Fruit fly (Drosophila melanogaster): Measurements from ENCODE around the gene Srr.

Gene Srr

dm6 chr3R:9365121-9365520 is at the start of gene Srr:
Srr (plus strand) TSS chr3R:9365398.
- TF ChIP-seq Lpt (GFP tag; optimal IDR thresholded peaks at IDR 0.05) (no peak), svp (GFP tag) (peak; percentile 94)

DNA sequence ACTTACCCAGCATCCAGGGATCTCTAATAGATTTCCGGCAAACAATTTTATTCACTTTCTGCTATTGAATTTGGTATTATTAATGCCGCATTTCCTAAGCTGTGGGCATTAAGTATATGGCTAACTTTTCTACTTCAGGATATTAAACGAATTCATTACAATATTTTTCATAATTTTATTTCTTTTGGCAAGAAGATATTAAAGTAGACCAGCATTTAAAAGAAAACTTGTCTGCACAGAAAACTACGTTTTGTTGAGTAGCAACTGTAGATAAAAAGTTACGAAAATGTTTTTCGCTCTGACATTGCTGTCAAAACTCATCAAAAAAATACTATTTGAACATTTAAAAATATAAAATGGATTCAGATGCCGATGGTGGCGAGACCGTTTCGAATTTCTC is 43.7 kb upstream of the Srr start, which contains the start of gene HP1e:
HP1e (plus strand) TSS at position 301 of the 400 bp plus-strand sequence.
- no peak for TF ChIP-seq CG10669 (GFP tag; optimal IDR thresholded peaks at IDR 0.05)
- no peak for TF ChIP-seq CG6276 (GFP tag; optimal IDR thresholded peaks at IDR 0.05)
- TF ChIP-seq Blimp-1 (GFP tag; optimal IDR thresholded peaks at IDR 0.05) = no peak
- no peak for TF ChIP-seq CG8119 (GFP tag; IDR thresholded peaks at IDR 0.05)
- no peak for TF ChIP-seq net (GFP tag; optimal IDR thresholded peaks at IDR 0.05)
- no peak for TF ChIP-seq svp (GFP tag)
- no peak for TF ChIP-seq Eip93F (GFP tag; optimal IDR thresholded peaks at IDR 0.05)
- TF ChIP-seq CG1621 (tag; optimal IDR thresholded peaks at IDR 0.05) = no peak
- no peak for TF ChIP-seq spab (GFP tag; optimal IDR thresholded peaks at IDR 0.05)

dm6 chr3R:9328411-9328810 is 36.8 kb upstream of the Srr start, which contains the start of gene CG8861:
CG8861 (minus strand) TSS chr3R:9328511.
- TF ChIP-seq Eip78C (GFP tag) (no peak), Sox14 (GFP tag; optimal IDR thresholded peaks at IDR 0.05) (no peak), achi (GFP tag; optimal IDR thresholded peaks at IDR 0.05) (no peak), CG10669 (GFP tag; optimal IDR thresholded peaks at IDR 0.05) (no peak), Smox (GFP tag; optimal IDR thresholded peaks at IDR 0.05) (no peak), CG11294 (GFP tag; IDR thresholded peaks at IDR 0.05) (no peak), esn (GFP tag; optimal IDR thresholded peaks at IDR 0.05) (no peak), Ets96B (tag; optimal IDR thresholded peaks at IDR 0.05) (no peak), Met (GFP tag; optimal IDR thresholded peaks at IDR 0.05) (no peak), ss (GFP tag; optimal IDR thresholded peaks at IDR 0.05) (no peak), dsx (GFP tag; optimal IDR thresholded peaks at IDR 0.05; ENCODE audit: poor library complexity, severe bottlenecking) (no peak)

- TF ChIP-seq CG7368 (GFP tag; optimal IDR thresholded peaks at IDR 0.05) = no peak
- TF ChIP-seq vri (GFP tag; optimal IDR thresholded peaks at IDR 0.05) = no peak
- TF ChIP-seq CG6854 (GFP tag; optimal IDR thresholded peaks at IDR 0.05) = no peak
- no peak for TF ChIP-seq fkh (GFP tag; optimal IDR thresholded peaks at IDR 0.05)
- no peak for TF ChIP-seq CG6276 (GFP tag; optimal IDR thresholded peaks at IDR 0.05)
- TF ChIP-seq CG6163 (GFP tag; IDR thresholded peaks at IDR 0.05) = no peak
- TF ChIP-seq CG11294 (GFP tag; IDR thresholded peaks at IDR 0.05) = no peak
- no peak for TF ChIP-seq Lpt (GFP tag; optimal IDR thresholded peaks at IDR 0.05)
- no peak for TF ChIP-seq topi (GFP tag; optimal IDR thresholded peaks at IDR 0.05)
- TF ChIP-seq Eip93F (GFP tag; optimal IDR thresholded peaks at IDR 0.05) = no peak
- TF ChIP-seq Met (GFP tag; optimal IDR thresholded peaks at IDR 0.05) = no peak
- no peak for TF ChIP-seq CG6792 (GFP tag; optimal IDR thresholded peaks at IDR 0.05)
- TF ChIP-seq dac (GFP tag; optimal IDR thresholded peaks at IDR 0.05) = no peak
Observed at dm6 chr3R:9328812-9329211, 36.4 kb upstream of the Srr start.

DNA sequence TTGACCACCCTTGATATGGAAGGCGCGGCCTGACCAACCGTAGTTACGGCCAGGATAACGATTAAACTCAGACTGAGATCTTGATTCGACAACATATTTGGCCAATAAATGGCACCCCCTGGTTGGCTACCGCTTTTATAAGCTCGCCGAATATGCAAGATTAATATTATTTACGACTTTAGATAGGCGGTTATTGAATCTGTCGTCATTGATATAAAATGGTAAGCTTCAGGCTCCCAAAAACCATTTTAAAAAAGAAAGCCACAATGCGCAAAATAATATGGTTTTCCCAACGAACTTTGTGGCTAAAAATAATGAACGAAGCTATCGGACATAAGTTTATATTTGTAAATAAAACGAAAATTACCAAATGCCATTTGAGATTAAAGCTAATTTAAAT is 35.0 kb upstream of the Srr start, which contains the start of gene CG12951:
CG12951 (minus strand) TSS at position 101 of the 400 bp plus-strand sequence.
- no peak for TF ChIP-seq ss (GFP tag; optimal IDR thresholded peaks at IDR 0.05)
- no peak for TF ChIP-seq CG3032 (tag; optimal IDR thresholded peaks at IDR 0.05)
- no peak for TF ChIP-seq Ets96B (tag; optimal IDR thresholded peaks at IDR 0.05)
- TF ChIP-seq svp (GFP tag) = no peak
- no peak for TF ChIP-seq cyc (GFP tag; optimal IDR thresholded peaks at IDR 0.05)

DNA sequence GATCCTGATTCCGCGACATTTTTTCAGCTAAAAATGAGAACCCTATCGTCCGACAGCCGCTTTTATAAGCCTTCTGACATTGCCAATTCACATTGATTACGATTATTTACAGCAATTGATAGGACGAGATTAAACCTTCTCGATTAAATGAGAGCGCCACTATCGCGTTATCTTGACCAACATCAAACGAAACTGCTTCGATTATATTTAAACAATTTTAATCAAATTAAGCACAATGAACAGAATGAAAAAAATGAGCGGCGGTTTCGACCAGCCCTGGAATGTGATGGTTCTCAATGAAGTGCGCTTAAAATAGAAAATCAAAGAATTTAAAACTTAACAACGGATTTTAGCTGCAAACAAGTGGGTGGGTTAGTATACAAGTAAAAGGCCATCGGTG is 33.3 kb upstream of the Srr start, which contains the start of gene CG16749:
CG16749 (minus strand) TSS at position 25 of the 400 bp plus-strand sequence.
- TF ChIP-seq Hr38 (GFP tag; optimal IDR thresholded peaks at IDR 0.05) = no peak

Data from whole organism, prepupa.